Fruit fly (Drosophila melanogaster) whole organism, embryonic: ENCODE data around the gene CG31100.

Experiments used
- Aef1 ChIP-seq: fragments of 200-800 bp; sonication (Bioruptor generic); IDR thresholded peaks from 3 replicates; pipeline ENCODE4 v1.3.6; 2022; ENCODE audit warnings: missing biosample characterization, missing genetic modification characterization
- Blimp-1 ChIP-seq: fragments of 200-800 bp; sonication (Bioruptor generic); optimal IDR thresholded peaks from 3 replicates; lab custom pipeline; 2018; ENCODE audit warnings: missing biosample characterization, missing genetic modification characterization, mild to moderate bottlenecking, moderate library complexity, missing genetic modification reagents
- CG1024 ChIP-seq: fragments of 200-800 bp; sonication (Bioruptor generic); IDR thresholded peaks from 2 replicates; pipeline ENCODE4 v1.3.6; 2022; ENCODE audit warnings: missing biosample characterization, missing genetic modification characterization
- CG10267 ChIP-seq: fragments of 200-800 bp; sonication (Bioruptor generic); optimal IDR thresholded peaks from 2 replicates; lab custom pipeline; 2018; ENCODE audit warnings: missing biosample characterization, mild to moderate bottlenecking, missing genetic modification characterization, moderate library complexity
- CG11504 ChIP-seq: fragments of 200-800 bp; sonication (Bioruptor generic); optimal IDR thresholded peaks from 3 replicates; lab custom pipeline; 2019; ENCODE audit warnings: missing biosample characterization, mild to moderate bottlenecking, missing genetic modification characterization, moderate library complexity
- CG12104 ChIP-seq: fragments of 200-800 bp; sonication (Bioruptor generic); optimal IDR thresholded peaks from 3 replicates; lab custom pipeline; 2016; ENCODE audit warnings: missing biosample characterization, missing genetic modification characterization
- CG13123 ChIP-seq: fragments of 200-800 bp; sonication (Bioruptor generic); optimal IDR thresholded peaks from 2 replicates; lab custom pipeline; 2016; ENCODE audit warnings: missing biosample characterization, missing genetic modification characterization
- CG13424 ChIP-seq: fragments of 200-800 bp; sonication (Bioruptor generic); optimal IDR thresholded peaks from 2 replicates; lab custom pipeline; 2019; ENCODE audit warnings: missing biosample characterization, mild to moderate bottlenecking, missing genetic modification characterization, moderate library complexity
- CG14014 ChIP-seq: fragments of 200-800 bp; sonication (Bioruptor generic); IDR thresholded peaks from 2 replicates; pipeline ENCODE4 v1.3.6; 2022; ENCODE audit warnings: missing biosample characterization, missing genetic modification characterization
- CG14441 ChIP-seq: fragments of 200-800 bp; sonication (Bioruptor generic); IDR thresholded peaks from 2 replicates; pipeline ENCODE4 v1.3.6; 2022; ENCODE audit warnings: missing biosample characterization, missing genetic modification characterization
- CG18262 ChIP-seq: fragments of 200-800 bp; optimal IDR thresholded peaks from 3 replicates; lab custom pipeline; 2019; ENCODE audit warnings: missing biosample characterization, mild to moderate bottlenecking, missing genetic modification characterization, moderate library complexity
- CG1832 ChIP-seq: fragments of 200-800 bp; sonication (Bioruptor generic); optimal IDR thresholded peaks from 2 replicates; lab custom pipeline; 2017; ENCODE audit warnings: missing biosample characterization, mild to moderate bottlenecking, missing genetic modification characterization, inconsistent platforms
- CG2678 ChIP-seq: fragments of 200-800 bp; sonication (Bioruptor generic); optimal IDR thresholded peaks from 3 replicates; lab custom pipeline; 2019; ENCODE audit warnings: missing biosample characterization, mild to moderate bottlenecking, missing genetic modification characterization, moderate library complexity
- CG32767 ChIP-seq: fragments of 200-800 bp; sonication (Bioruptor generic); IDR thresholded peaks from 2 replicates; pipeline ENCODE4 v1.3.6; 2022; ENCODE audit warnings: missing biosample characterization, missing genetic modification characterization
- CG34422 ChIP-seq: fragments of 200-800 bp; sonication (Bioruptor generic); IDR thresholded peaks from 3 replicates; pipeline ENCODE4 v1.3.6; 2022; ENCODE audit warnings: missing biosample characterization, missing genetic modification characterization
- CG4424 ChIP-seq: fragments of 200-800 bp; sonication (Bioruptor generic); optimal IDR thresholded peaks from 3 replicates; lab custom pipeline; 2016; ENCODE audit warnings: missing biosample characterization, missing genetic modification characterization
- CG4617 ChIP-seq: fragments of 200-800 bp; sonication (Bioruptor generic); optimal IDR thresholded peaks from 3 replicates; lab custom pipeline; 2016; ENCODE audit warnings: missing biosample characterization, missing genetic modification characterization, borderline replicate concordance
- CG4707 ChIP-seq: fragments of 200-800 bp; sonication (Bioruptor generic); optimal IDR thresholded peaks from 2 replicates; lab custom pipeline; 2018; ENCODE audit warnings: missing biosample characterization, mild to moderate bottlenecking, missing genetic modification characterization, moderate library complexity
- CG4820 ChIP-seq: fragments of 200-800 bp; sonication (Bioruptor generic); optimal IDR thresholded peaks from 3 replicates; lab custom pipeline; 2016; ENCODE audit warnings: missing biosample characterization, missing genetic modification characterization
- CG5245 ChIP-seq: fragments of 200-800 bp; sonication (Bioruptor generic); optimal IDR thresholded peaks from 3 replicates; lab custom pipeline; 2016; ENCODE audit warnings: missing biosample characterization, missing genetic modification characterization
- CoRest ChIP-seq: fragments of 200-800 bp; sonication (Bioruptor generic); optimal IDR thresholded peaks from 3 replicates; lab custom pipeline; 2018; ENCODE audit warnings: missing biosample characterization, mild to moderate bottlenecking, missing genetic modification characterization, moderate library complexity
- D ChIP-seq, 2 experiments: fragments of 200-800 bp in 1 of 2; fragments of >200 bp in 1 of 2; sonication (Bioruptor generic) in 1 of 2; optimal IDR thresholded peaks; 2 replicates in 1 of 2; 3 replicates in 1 of 2; lab custom pipeline; 2017; ENCODE audit warnings: mild to moderate bottlenecking in 1 of 2, missing biosample characterization in 1 of 2, missing genetic modification characterization in 1 of 2, missing genetic modification reagents in 1 of 2
- Dfd ChIP-seq, 2 experiments: fragments of >200 bp; optimal IDR thresholded peaks; 2 replicates each; lab custom pipeline; 2017; ENCODE audit warnings: missing biosample characterization in 2 of 2, missing genetic modification characterization in 2 of 2
- E2f1 ChIP-seq: fragments of 200-800 bp; sonication (Bioruptor generic); IDR thresholded peaks from 2 replicates; pipeline ENCODE4 v1.3.6; 2022; ENCODE audit warnings: missing biosample characterization, missing genetic modification characterization
- Hr51 ChIP-seq, 2 experiments: fragments of 200-800 bp; sonication (Bioruptor generic); optimal IDR thresholded peaks; 2 replicates in 1 of 2; 3 replicates in 1 of 2; lab custom pipeline; 2016 to 2018; ENCODE audit warnings: missing biosample characterization in 2 of 2, missing genetic modification characterization in 2 of 2, mild to moderate bottlenecking in 1 of 2, moderate library complexity in 1 of 2
- Ptx1 ChIP-seq: fragments of 200-800 bp; sonication (Bioruptor generic); IDR thresholded peaks from 2 replicates; pipeline ENCODE4 v1.3.6; 2022; ENCODE audit warnings: missing biosample characterization, missing genetic modification characterization
- Sox100B ChIP-seq: fragments of 200-800 bp; sonication (Bioruptor generic); optimal IDR thresholded peaks from 3 replicates; lab custom pipeline; 2018; ENCODE audit warnings: missing biosample characterization, mild to moderate bottlenecking, missing genetic modification characterization
- Sox102F ChIP-seq: fragments of 200-800 bp; sonication (Bioruptor generic); optimal IDR thresholded peaks from 2 replicates; lab custom pipeline; 2018; ENCODE audit warnings: missing biosample characterization, mild to moderate bottlenecking, missing genetic modification characterization, moderate library complexity
- Stat92E ChIP-seq, 3 experiments: fragments of >200 bp in 2 of 3; fragments of 200-800 bp in 1 of 3; sonication (Bioruptor generic) in 1 of 3; optimal IDR thresholded peaks; 2 replicates each; lab custom pipeline; 2017 to 2019; ENCODE audit warnings: missing biosample characterization in 3 of 3, missing genetic modification characterization in 3 of 3, mild to moderate bottlenecking in 1 of 3, moderate library complexity in 1 of 3
- amos ChIP-seq: fragments of 200-800 bp; sonication (Bioruptor generic); IDR thresholded peaks from 2 replicates; pipeline ENCODE4 v1.3.6; 2022; ENCODE audit warnings: missing biosample characterization, missing genetic modification characterization; ENCODE audit not compliant: partially characterized antibody
- bab2 ChIP-seq: fragments of 200-800 bp; sonication (Bioruptor generic); optimal IDR thresholded peaks from 2 replicates; lab custom pipeline; 2016; ENCODE audit warnings: missing biosample characterization, missing genetic modification characterization
- crol ChIP-seq: fragments of 200-800 bp; sonication (Bioruptor generic); IDR thresholded peaks from 2 replicates; pipeline ENCODE4 v1.3.6; 2022; ENCODE audit warnings: missing biosample characterization, missing genetic modification characterization
- esg ChIP-seq: fragments of 200-800 bp; sonication (Bioruptor generic); conservative IDR thresholded peaks from 2 replicates; pipeline ENCODE4 v1.3.6; 2022; ENCODE audit warnings: missing biosample characterization, missing genetic modification characterization
- eve ChIP-seq, 2 experiments: fragments of >200 bp; optimal IDR thresholded peaks; 2 replicates each; lab custom pipeline; 2017; ENCODE audit warnings: missing biosample characterization in 2 of 2, missing genetic modification characterization in 2 of 2
- ewg ChIP-seq: fragments of 200-800 bp; sonication (Bioruptor generic); optimal IDR thresholded peaks from 3 replicates; lab custom pipeline; 2017; ENCODE audit warnings: mild to moderate bottlenecking, missing biosample characterization, missing genetic modification reagents, missing genetic modification characterization
- fd102C ChIP-seq: fragments of 200-800 bp; sonication (Bioruptor generic); optimal IDR thresholded peaks from 2 replicates; lab custom pipeline; 2018; ENCODE audit warnings: missing biosample characterization, mild to moderate bottlenecking, missing genetic modification characterization, moderate library complexity
- her ChIP-seq: fragments of 200-800 bp; sonication (Bioruptor generic); optimal IDR thresholded peaks from 2 replicates; lab custom pipeline; 2016; ENCODE audit warnings: missing biosample characterization, missing genetic modification characterization
- lilli ChIP-seq: fragments of 200-800 bp; sonication (Bioruptor generic); optimal IDR thresholded peaks from 3 replicates; lab custom pipeline; 2016; ENCODE audit warnings: missing biosample characterization, missing genetic modification characterization
- nerfin-1 ChIP-seq: fragments of 200-800 bp; sonication (Bioruptor generic); optimal IDR thresholded peaks from 3 replicates; lab custom pipeline; 2019; ENCODE audit warnings: missing biosample characterization, mild to moderate bottlenecking, missing genetic modification characterization, moderate library complexity
- oc ChIP-seq: fragments of 200-800 bp; sonication (Bioruptor generic); optimal IDR thresholded peaks from 2 replicates; lab custom pipeline; 2018; ENCODE audit warnings: missing biosample characterization, mild to moderate bottlenecking, missing genetic modification characterization, moderate library complexity
- otp ChIP-seq: fragments of 200-800 bp; sonication (Bioruptor generic); IDR thresholded peaks from 3 replicates; pipeline ENCODE4, ENCODE4 v1.3.6; 2022; ENCODE audit warnings: missing biosample characterization, missing genetic modification characterization
- row ChIP-seq: fragments of 200-800 bp; sonication (Bioruptor generic); IDR thresholded peaks from 3 replicates; pipeline ENCODE4 v1.3.6; 2022; ENCODE audit warnings: missing biosample characterization, missing genetic modification characterization
- sc ChIP-seq, 3 experiments: fragments of >200 bp in 2 of 3; fragments of 200-800 bp in 1 of 3; sonication (Bioruptor generic) in 1 of 3; optimal IDR thresholded peaks; 2 replicates in 2 of 3; 3 replicates in 1 of 3; lab custom pipeline; 2017; ENCODE audit warnings: mild to moderate bottlenecking in 1 of 3, missing biosample characterization in 1 of 3, missing genetic modification characterization in 1 of 3, missing genetic modification reagents in 1 of 3
- ssp ChIP-seq: fragments of 200-800 bp; sonication (Bioruptor generic); IDR thresholded peaks from 2 replicates; pipeline ENCODE4 v1.3.6; 2022; ENCODE audit warnings: missing biosample characterization, missing genetic modification characterization
- stc ChIP-seq: fragments of 200-800 bp; sonication (Bioruptor generic); IDR thresholded peaks from 2 replicates; pipeline ENCODE4 v1.3.6; 2022; ENCODE audit warnings: missing biosample characterization, missing genetic modification characterization
- tin ChIP-seq: fragments of 200-800 bp; sonication (Bioruptor generic); optimal IDR thresholded peaks from 3 replicates; lab custom pipeline; 2016; ENCODE audit warnings: missing biosample characterization, missing genetic modification characterization
- ttk ChIP-seq: fragments of 200-800 bp; sonication (Bioruptor generic); IDR thresholded peaks from 2 replicates; pipeline ENCODE4 v2.1.2; 2022; ENCODE audit warnings: missing biosample characterization, missing genetic modification characterization
- unpg ChIP-seq: fragments of 200-800 bp; sonication (Bioruptor generic); optimal IDR thresholded peaks from 3 replicates; lab custom pipeline; 2018; ENCODE audit warnings: missing biosample characterization, mild to moderate bottlenecking, missing genetic modification characterization, moderate library complexity

CG31100 gene

dm6 chr3R:8978768-8979167 is 24.7 kb downstream of the CG31100 start (continued):
- 0 out of 3 replicates have a peak, but pooled peaks have one; percentile 35 for TF ChIP-seq otp (GFP tag; lab: Robert Waterston, UW)
- 0 out of 2 replicates have a peak, but pooled peaks have one; percentile 20 for TF ChIP-seq E2f1 (GFP tag; lab: Robert Waterston, UW)
- TF ChIP-seq CG5245 = peak; percentile 11
- peak; percentile 61 for TF ChIP-seq row (GFP tag; lab: Robert Waterston, UW)
- TF ChIP-seq CG12104 = peak; percentile 1
- TF ChIP-seq her (GFP tag; lab: Kevin White, UChicago) = no peak
- TF ChIP-seq CG14441 (GFP tag; lab: Robert Waterston, UW) = 0 out of 2 replicates have a peak, but pooled peaks have one; percentile 40
- TF ChIP-seq CG11504 (tag; lab: Kevin White, UChicago) = peak; percentile 68
- TF ChIP-seq Hr51 (GFP tag; optimal IDR thresholded peaks at IDR 0.05; lab: Kevin White, UChicago) = peak in 1 of 2 experiments; percentile 44
- TF ChIP-seq Stat92E (GFP tag; optimal IDR thresholded peaks at IDR 0.05; lab: Kevin White, UChicago) = no peak
- peak; percentile 64 for TF ChIP-seq CG2678 (tag; lab: Kevin White, UChicago)
- TF ChIP-seq CG4424 (GFP tag; lab: Kevin White, UChicago) = peak; percentile 22
- no peak for TF ChIP-seq bab2 (GFP tag; lab: Kevin White, UChicago)
- TF ChIP-seq CG1832 = no peak
- 0 out of 2 replicates have a peak, but pooled peaks have one; percentile 23 for TF ChIP-seq esg (GFP tag; lab: Robert Waterston, UW)
- peak; percentile 75 for TF ChIP-seq Sox102F (GFP tag; lab: Kevin White, UChicago)
- TF ChIP-seq ttk (GFP tag; lab: Robert Waterston, UW) = peak; percentile 39
- TF ChIP-seq tin (GFP tag; lab: Kevin White, UChicago) = peak; percentile 8
- peak; percentile 23 for TF ChIP-seq CG18262
- peak; percentile 35; the same call in 1 of the 2 replicates for TF ChIP-seq Ptx1 (GFP tag; lab: Robert Waterston, UW)
- no peak for TF ChIP-seq fd102C (GFP tag; lab: Kevin White, UChicago)
- TF ChIP-seq CG34422 = peak; percentile 30; the same call in 1 of the 3 replicates
- TF ChIP-seq stc (GFP tag; lab: Robert Waterston, UW) = peak; percentile 65; the same call in 1 of the 2 replicates
- TF ChIP-seq CG10267 (tag; lab: Kevin White, UChicago) = peak; percentile 35
- TF ChIP-seq Dfd (GFP tag; optimal IDR thresholded peaks at IDR 0.05; lab: Kevin White, UChicago) = no peak
- TF ChIP-seq CG1024 (GFP tag; lab: Robert Waterston, UW) = peak; percentile 22; the same call in 1 of the 2 replicates
- no peak for TF ChIP-seq sc (optimal IDR thresholded peaks at IDR 0.05; lab: Kevin White, UChicago)
- TF ChIP-seq sc (GFP tag; optimal IDR thresholded peaks at IDR 0.05; lab: Kevin White, UChicago) = peak; percentile 3
- no peak for TF ChIP-seq Aef1 (GFP tag; lab: Robert Waterston, UW)
- TF ChIP-seq D (optimal IDR thresholded peaks at IDR 0.05; lab: Kevin White, UChicago) = no peak
- TF ChIP-seq D (GFP tag; optimal IDR thresholded peaks at IDR 0.05; lab: Kevin White, UChicago) = peak; percentile 50
- TF ChIP-seq amos = no peak
- TF ChIP-seq Blimp-1 = peak; percentile 79
- peak; percentile 55 for TF ChIP-seq oc (tag; lab: Kevin White, UChicago)
- TF ChIP-seq CG4820 (GFP tag; lab: Kevin White, UChicago) = no peak
- no peak for TF ChIP-seq CG4617
- TF ChIP-seq crol (GFP tag; lab: Robert Waterston, UW) = no peak
- TF ChIP-seq CG14014 (GFP tag; lab: Robert Waterston, UW) = 0 out of 2 replicates have a peak, but pooled peaks have one; percentile 40
- TF ChIP-seq CG32767 = no peak
- peak; percentile 8 for TF ChIP-seq CG13123 (GFP tag; lab: Kevin White, UChicago)
- peak; percentile 56 for TF ChIP-seq CG13424 (tag; lab: Kevin White, UChicago)
- peak; percentile 31 for TF ChIP-seq ewg (GFP tag; lab: Kevin White, UChicago)
- peak; percentile 6 for TF ChIP-seq nerfin-1 (tag; lab: Kevin White, UChicago)
- TF ChIP-seq Sox100B (GFP tag; lab: Kevin White, UChicago) = peak; percentile 13
- TF ChIP-seq ssp = peak; percentile 42
- TF ChIP-seq lilli (GFP tag; lab: Kevin White, UChicago) = no peak
- peak; percentile 54 for TF ChIP-seq CoRest (tag; lab: Kevin White, UChicago)
- TF ChIP-seq unpg = peak; percentile 41
- peak in 1 of 2 experiments; percentile 20 for TF ChIP-seq eve (GFP tag; optimal IDR thresholded peaks at IDR 0.05; lab: Kevin White, UChicago)
- peak; percentile 8 for TF ChIP-seq CG4707
